Worm (Caenorhabditis elegans) whole organism, L2 larva: ENCODE results near the gene dgn-1.

ENCODE experiments used
- ZK546.5 ChIP-seq: sonication (generic microtip); optimal IDR thresholded peaks from 2 replicates; lab custom pipeline; 2017; ENCODE audit warnings: missing biosample characterization, missing genetic modification characterization
- ama-1 ChIP-seq: fragments of 150-350 bp; optimal IDR thresholded peaks from 2 replicates; lab custom pipeline; 2018; ENCODE audit warnings: inconsistent platforms
- elt-3 ChIP-seq: sonication (generic microtip); optimal IDR thresholded peaks from 2 replicates; lab custom pipeline; 2017; ENCODE audit warnings: missing biosample characterization, missing genetic modification characterization
- mab-5 ChIP-seq: fragments of 150-350 bp; optimal IDR thresholded peaks from 2 replicates; lab custom pipeline; 2014; ENCODE audit warnings: missing biosample characterization, missing genetic modification characterization
- mdl-1 ChIP-seq, 2 experiments: fragments of 150-350 bp in 1 of 2; sonication (generic microtip) in 1 of 2; optimal IDR thresholded peaks; 2 replicates each; lab custom pipeline; 2017; ENCODE audit warnings: missing biosample characterization in 2 of 2, missing genetic modification characterization in 2 of 2
- nhr-23 ChIP-seq: fragments of 150-350 bp; optimal IDR thresholded peaks from 2 replicates; lab custom pipeline; 2014; ENCODE audit warnings: missing biosample characterization, missing genetic modification reagents, missing genetic modification characterization
- nhr-237 ChIP-seq: fragments of 150-350 bp; optimal IDR thresholded peaks from 2 replicates; lab custom pipeline; 2014; ENCODE audit warnings: missing biosample characterization, missing genetic modification characterization
- zag-1 ChIP-seq: fragments of 150-350 bp; optimal IDR thresholded peaks from 2 replicates; lab custom pipeline; 2014; ENCODE audit warnings: missing biosample characterization, missing genetic modification characterization

DNA sequence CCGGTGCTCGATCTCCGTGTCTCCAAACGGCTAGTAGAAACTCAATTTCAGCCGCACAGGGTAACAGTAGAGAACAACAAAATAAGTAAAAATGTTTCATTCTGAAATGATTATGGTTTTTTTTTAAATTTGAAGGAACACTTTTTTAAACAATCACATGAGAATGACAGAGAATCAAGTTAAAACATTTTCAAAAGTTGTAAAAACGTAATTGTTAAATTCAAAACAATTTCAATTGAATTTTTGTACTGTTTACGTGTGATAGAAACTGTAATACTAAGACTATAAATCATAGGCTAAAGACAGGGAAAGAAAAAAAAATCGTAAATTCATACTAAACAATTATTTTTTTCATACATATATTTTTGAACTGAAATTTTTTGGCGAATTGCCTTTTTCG lies 12.5 kb upstream of the dgn-1 start, which contains the start of gene pho-7:
- TF ChIP-seq ama-1 (no peak), zag-1 (tag; lab: Kevin White, UChicago) (no peak), nhr-23 (no peak), elt-3 (no peak), ZK546.5 (tag; lab: Kevin White, UChicago) (no peak), nhr-237 (no peak), mdl-1 (tag; optimal IDR thresholded peaks at IDR 0.05; lab: Kevin White, UChicago) (no peak), mab-5 (tag; lab: Kevin White, UChicago) (no peak)
